Worm (Caenorhabditis elegans) whole organism, midembryonic: Measurements from ENCODE around the gene epic-3.

Source experiments
- T22C8.4 ChIP-seq: fragments of 200-800 bp; sonication (Bioruptor generic); IDR thresholded peaks from 2 replicates; pipeline ENCODE4 v1.3.6; 2022; ENCODE audit warnings: missing genetic modification characterization, missing compliant biosample characterization
- cog-1 ChIP-seq: sonication (generic microtip); optimal IDR thresholded peaks from 2 replicates; lab custom pipeline; 2016; ENCODE audit warnings: missing genetic modification characterization, missing compliant biosample characterization
- flt-1 ChIP-seq: fragments of 200-800 bp; sonication (Bioruptor generic); IDR thresholded peaks from 2 replicates; pipeline ENCODE4 v1.3.6; 2022; ENCODE audit warnings: missing genetic modification characterization, missing compliant biosample characterization
- klf-2 ChIP-seq: fragments of 200-800 bp; sonication (Bioruptor generic); conservative IDR thresholded peaks from 2 replicates; pipeline ENCODE4 v1.3.6; 2022; ENCODE audit warnings: missing genetic modification reagents, missing genetic modification characterization, missing compliant biosample characterization
- med-1 ChIP-seq: sonication (generic microtip); optimal IDR thresholded peaks from 2 replicates; lab custom pipeline; 2017; ENCODE audit warnings: missing genetic modification characterization, mild to moderate bottlenecking, missing compliant biosample characterization, antibody characterized with exemption, missing genetic modification reagents; ENCODE audit not compliant: insufficient read depth
- ref-1 ChIP-seq: fragments of 200-800 bp; sonication (Bioruptor generic); conservative IDR thresholded peaks from 2 replicates; pipeline ENCODE4 v1.3.6; 2022; ENCODE audit warnings: missing genetic modification reagents, missing genetic modification characterization, missing compliant biosample characterization
- tab-1 ChIP-seq: fragments of 200-800 bp; sonication (Bioruptor generic); IDR thresholded peaks from 2 replicates; pipeline ENCODE4 v1.3.6; 2022; ENCODE audit warnings: missing genetic modification characterization, missing compliant biosample characterization
- ztf-23 ChIP-seq: fragments of 200-800 bp; sonication (Bioruptor generic); IDR thresholded peaks from 2 replicates; pipeline ENCODE4 v1.3.6; 2022; ENCODE audit warnings: missing genetic modification reagents, missing genetic modification characterization, missing compliant biosample characterization
- ztf-29 ChIP-seq: fragments of 200-800 bp; sonication (Bioruptor generic); IDR thresholded peaks from 2 replicates; pipeline ENCODE4 v1.3.6; 2022; ENCODE audit warnings: missing genetic modification reagents, missing genetic modification characterization, missing compliant biosample characterization

The epic-3 gene

ce11 chrIV:1722463-1722862 is 1.7 kb downstream of the epic-3 start:
- 0 out of 2 replicates have a peak, but pooled peaks have one; percentile 32 for TF ChIP-seq ztf-23 (GFP tag; lab: Robert Waterston, UW)
- peak; percentile 54; the same call in 1 of the 2 replicates for TF ChIP-seq klf-2

ce11 chrIV:1721610-1722009 is 2.6 kb downstream of the epic-3 start:
- TF ChIP-seq ztf-23 (GFP tag; lab: Robert Waterston, UW) (no peak), med-1 (no peak), klf-2 (no peak; the same call in 1 of the 2 replicates), flt-1 (GFP tag; lab: Robert Waterston, UW) (no peak), ztf-29 (GFP tag; lab: Robert Waterston, UW) (no peak), ref-1 (GFP tag; lab: Robert Waterston, UW) (no peak), T22C8.4 (GFP tag; lab: Robert Waterston, UW) (no peak), cog-1 (tag; lab: Kevin White, UChicago) (no peak), tab-1 (GFP tag; lab: Robert Waterston, UW) (no peak)

ce11 chrIV:1720474-1720873 is 3.7 kb downstream of the epic-3 start, which contains the start of gene epic-2:
TSS of gene epic-2 (plus strand) at chrIV:1720790.
- TF ChIP-seq tab-1 (GFP tag; lab: Robert Waterston, UW) (no peak), cog-1 (tag; lab: Kevin White, UChicago) (no peak), ztf-23 (GFP tag; lab: Robert Waterston, UW) (no peak), T22C8.4 (GFP tag; lab: Robert Waterston, UW) (no peak), flt-1 (GFP tag; lab: Robert Waterston, UW) (no peak), ref-1 (GFP tag; lab: Robert Waterston, UW) (no peak), med-1 (no peak), ztf-29 (GFP tag; lab: Robert Waterston, UW) (no peak), klf-2 (no peak)

- TF ChIP-seq klf-2 = no peak
- no peak for TF ChIP-seq ztf-23 (GFP tag; lab: Robert Waterston, UW)
- no peak for TF ChIP-seq flt-1 (GFP tag; lab: Robert Waterston, UW)
- no peak for TF ChIP-seq tab-1 (GFP tag; lab: Robert Waterston, UW)
- no peak for TF ChIP-seq T22C8.4 (GFP tag; lab: Robert Waterston, UW)
- TF ChIP-seq med-1 = no peak
- TF ChIP-seq ztf-29 (GFP tag; lab: Robert Waterston, UW) = no peak
- no peak for TF ChIP-seq ref-1 (GFP tag; lab: Robert Waterston, UW)
- no peak for TF ChIP-seq cog-1 (tag; lab: Kevin White, UChicago)
These were observed 8.5 kb downstream of the epic-3 start for ce11 chrIV:1715705-1716104.

ce11 chrIV:1713618-1714017 is 10.6 kb downstream of the epic-3 start:
- TF ChIP-seq med-1 = no peak
- no peak for TF ChIP-seq klf-2
- no peak for TF ChIP-seq ztf-23 (GFP tag; lab: Robert Waterston, UW)
- no peak for TF ChIP-seq cog-1 (tag; lab: Kevin White, UChicago)
- no peak for TF ChIP-seq T22C8.4 (GFP tag; lab: Robert Waterston, UW)
- no peak for TF ChIP-seq tab-1 (GFP tag; lab: Robert Waterston, UW)
- TF ChIP-seq flt-1 (GFP tag; lab: Robert Waterston, UW) = no peak
- TF ChIP-seq ztf-29 (GFP tag; lab: Robert Waterston, UW) = no peak
- TF ChIP-seq ref-1 (GFP tag; lab: Robert Waterston, UW) = no peak

ce11 chrIV:1711029-1711489 is 13.1 kb downstream of the epic-3 start, which contains the start of gene rpi-2:
TSS of gene rpi-2 (plus strand) at chrIV:1711262.
- TF ChIP-seq tab-1 (GFP tag; lab: Robert Waterston, UW) (no peak), klf-2 (0 out of 2 replicates have a peak, but pooled peaks have one; percentile 26)

ce11 chrIV:1710535-1710934 is 13.6 kb downstream of the epic-3 start:
- no peak for TF ChIP-seq tab-1 (GFP tag; lab: Robert Waterston, UW)
- TF ChIP-seq flt-1 (GFP tag; lab: Robert Waterston, UW) = 0 out of 2 replicates have a peak, but pooled peaks have one; percentile 28

ce11 chrIV:1709695-1710315 is 14.4 kb downstream of the epic-3 start, which contains the start of the genes pbs-1 and K08D12.3:
TSS of gene pbs-1 (minus strand) at chrIV:1709745.
TSS of gene K08D12.3 (plus strand) at chrIV:1710265.
- TF ChIP-seq ztf-23 (GFP tag; lab: Robert Waterston, UW) (0 out of 2 replicates have a peak, but pooled peaks have one; percentile 24), flt-1 (GFP tag; lab: Robert Waterston, UW) (no peak), ztf-29 (GFP tag; lab: Robert Waterston, UW) (no peak)

ce11 chrIV:1709002-1709401 is 15.2 kb downstream of the epic-3 start:
- TF ChIP-seq T22C8.4 (GFP tag; lab: Robert Waterston, UW) (no peak), ztf-23 (GFP tag; lab: Robert Waterston, UW) (no peak), med-1 (no peak), ztf-29 (GFP tag; lab: Robert Waterston, UW) (no peak), cog-1 (tag; lab: Kevin White, UChicago) (no peak)

ce11 chrIV:1708426-1708826 is 15.8 kb downstream of the epic-3 start:
- no peak for TF ChIP-seq cog-1 (tag; lab: Kevin White, UChicago)

- no peak for TF ChIP-seq ref-1 (GFP tag; lab: Robert Waterston, UW)
These were observed 16.2 kb downstream of the epic-3 start for ce11 chrIV:1707960-1708359.
